Worm (Caenorhabditis elegans) whole organism, L1 larva: ENCODE measurements around the gene F33C8.4.

Experiments
- C04F5.9 ChIP-seq: sonication (generic microtip); optimal IDR thresholded peaks from 2 replicates; lab custom pipeline; 2016; ENCODE audit warnings: missing genetic modification characterization, missing compliant biosample characterization
- C34B4.2 ChIP-seq: sonication (generic microtip); optimal IDR thresholded peaks from 2 replicates; lab custom pipeline; 2017; ENCODE audit warnings: mild to moderate bottlenecking, missing genetic modification characterization, missing compliant biosample characterization
- aha-1 ChIP-seq: fragments of 150-350 bp; optimal IDR thresholded peaks from 2 replicates; lab custom pipeline; 2014; ENCODE audit warnings: missing biosample characterization, missing genetic modification characterization
- aly-2 ChIP-seq: fragments of 150-350 bp; optimal IDR thresholded peaks from 2 replicates; lab custom pipeline; 2014; ENCODE audit warnings: missing biosample characterization, missing genetic modification characterization
- ama-1 ChIP-seq: fragments of 150-350 bp; optimal IDR thresholded peaks from 2 replicates; lab custom pipeline; 2014
- blmp-1 ChIP-seq: fragments of 150-350 bp; optimal IDR thresholded peaks from 2 replicates; lab custom pipeline; 2014; ENCODE audit warnings: missing biosample characterization, missing genetic modification characterization
- ceh-8 ChIP-seq: fragments of 200-800 bp; sonication (Bioruptor generic); optimal IDR thresholded peaks from 2 replicates; lab custom pipeline; 2018; ENCODE audit warnings: mild to moderate bottlenecking, missing genetic modification characterization, moderate library complexity, missing compliant biosample characterization
- ceh-82 ChIP-seq, 3 experiments: fragments of 150-350 bp in 1 of 3; sonication (generic microtip) in 2 of 3; optimal IDR thresholded peaks; 2 replicates each; lab custom pipeline; 2014 to 2017; ENCODE audit warnings: missing biosample characterization in 3 of 3, missing genetic modification characterization in 3 of 3
- ces-1 ChIP-seq: fragments of 150-350 bp; optimal IDR thresholded peaks from 2 replicates; lab custom pipeline; 2014; ENCODE audit warnings: missing biosample characterization, missing genetic modification reagents, missing genetic modification characterization
- dpl-1 ChIP-seq, 3 experiments: fragments of 150-350 bp in 2 of 3; sonication (generic microtip) in 1 of 3; optimal IDR thresholded peaks; 2 replicates each; lab custom pipeline; 2014 to 2017; ENCODE audit warnings: missing biosample characterization in 3 of 3, missing genetic modification characterization in 3 of 3, missing genetic modification reagents in 3 of 3
- efl-1 ChIP-seq, 4 experiments: fragments of 150-350 bp; optimal IDR thresholded peaks in 3 of 4; peaks in 1 of 4; 1 replicate in 1 of 4; 2 replicates in 3 of 4; lab custom pipeline; 2014; ENCODE audit warnings: missing biosample characterization in 2 of 4, missing genetic modification characterization in 2 of 4, missing genetic modification reagents in 2 of 4
- egl-27 ChIP-seq, 2 experiments: fragments of 150-350 bp in 1 of 2; sonication (generic microtip); optimal IDR thresholded peaks; 3 replicates each; lab custom pipeline; 2017 to 2018; ENCODE audit warnings: missing biosample characterization in 2 of 2, missing genetic modification characterization in 2 of 2, missing genetic modification reagents in 2 of 2
- elt-2 ChIP-seq: sonication (generic microtip); optimal IDR thresholded peaks from 2 replicates; lab custom pipeline; 2016; ENCODE audit warnings: missing genetic modification characterization, mild to moderate bottlenecking, inconsistent platforms, missing compliant biosample characterization, missing genetic modification reagents
- elt-3 ChIP-seq, 6 experiments: fragments of 150-350 bp in 1 of 6; sonication (generic microtip); optimal IDR thresholded peaks; 2 replicates each; lab custom pipeline; 2017 to 2018; ENCODE audit warnings: missing biosample characterization in 6 of 6, missing genetic modification characterization in 6 of 6, inconsistent platforms in 1 of 6
- fkh-4 ChIP-seq: sonication (generic microtip); optimal IDR thresholded peaks from 2 replicates; lab custom pipeline; 2016; ENCODE audit warnings: missing compliant biosample characterization, missing genetic modification characterization, borderline replicate concordance
- grh-1 ChIP-seq: fragments of 200-800 bp; sonication (Bioruptor generic); IDR thresholded peaks from 2 replicates; pipeline ENCODE4 v1.3.6; 2022; ENCODE audit warnings: missing genetic modification reagents, missing genetic modification characterization, missing compliant biosample characterization
- hlh-4 ChIP-seq: sonication (generic microtip); optimal IDR thresholded peaks from 2 replicates; lab custom pipeline; 2016; ENCODE audit warnings: mild to moderate bottlenecking, missing genetic modification characterization, missing compliant biosample characterization
- irx-1 ChIP-seq: sonication (generic microtip); optimal IDR thresholded peaks from 2 replicates; lab custom pipeline; 2016; ENCODE audit warnings: missing genetic modification characterization, missing compliant biosample characterization
- isw-1 ChIP-seq: fragments of 200-800 bp; sonication (Bioruptor generic); IDR thresholded peaks from 2 replicates; pipeline ENCODE4 v1.3.6; 2022; ENCODE audit warnings: missing genetic modification characterization, missing compliant biosample characterization
- jun-1 ChIP-seq: fragments of 150-350 bp; optimal IDR thresholded peaks from 2 replicates; lab custom pipeline; 2014; ENCODE audit warnings: missing biosample characterization, missing genetic modification reagents, missing genetic modification characterization
- lin-13 ChIP-seq: fragments of 150-350 bp; optimal IDR thresholded peaks from 2 replicates; lab custom pipeline; 2014; ENCODE audit warnings: missing biosample characterization, missing genetic modification reagents, missing genetic modification characterization
- lin-14 ChIP-seq: fragments of 200-800 bp; sonication (Bioruptor generic); optimal IDR thresholded peaks from 2 replicates; lab custom pipeline; 2018; ENCODE audit warnings: mild to moderate bottlenecking, missing genetic modification characterization, moderate library complexity, missing compliant biosample characterization
- lin-35 ChIP-seq, 2 experiments: fragments of 150-350 bp; optimal IDR thresholded peaks; 2 replicates each; lab custom pipeline; 2014; ENCODE audit warnings: missing biosample characterization in 2 of 2, missing genetic modification characterization in 2 of 2, missing genetic modification reagents in 2 of 2
- lin-39 ChIP-seq: fragments of 150-350 bp; optimal IDR thresholded peaks from 2 replicates; lab custom pipeline; 2014; ENCODE audit warnings: missing biosample characterization, missing genetic modification reagents, missing genetic modification characterization
- lir-3 ChIP-seq: sonication (generic microtip); optimal IDR thresholded peaks from 2 replicates; lab custom pipeline; 2016; ENCODE audit warnings: mild to moderate bottlenecking, missing genetic modification characterization, moderate library complexity, missing compliant biosample characterization; ENCODE audit not compliant: poor library complexity
- mdl-1 ChIP-seq, 2 experiments: fragments of 150-350 bp; optimal IDR thresholded peaks; 2 replicates each; lab custom pipeline; 2014 to 2017; ENCODE audit warnings: missing biosample characterization in 2 of 2, missing genetic modification characterization in 2 of 2, inconsistent platforms in 1 of 2
- mef-2 ChIP-seq: fragments of 150-350 bp; optimal IDR thresholded peaks from 2 replicates; lab custom pipeline; 2014; ENCODE audit warnings: missing biosample characterization, missing genetic modification characterization
- nhr-19 ChIP-seq: fragments of 200-800 bp; sonication (Bioruptor generic); conservative IDR thresholded peaks from 2 replicates; pipeline ENCODE4 v1.3.6; 2022; ENCODE audit warnings: missing genetic modification characterization, missing compliant biosample characterization
- nhr-20 ChIP-seq: sonication (generic microtip); optimal IDR thresholded peaks from 2 replicates; lab custom pipeline; 2016; ENCODE audit warnings: mild to moderate bottlenecking, missing genetic modification characterization, missing compliant biosample characterization
- nhr-237 ChIP-seq: fragments of 150-350 bp; optimal IDR thresholded peaks from 2 replicates; lab custom pipeline; 2014; ENCODE audit warnings: missing biosample characterization, missing genetic modification characterization
- nhr-28 ChIP-seq: fragments of 150-350 bp; optimal IDR thresholded peaks from 2 replicates; lab custom pipeline; 2014; ENCODE audit warnings: missing biosample characterization, missing genetic modification characterization
- nhr-47 ChIP-seq: sonication (generic microtip); optimal IDR thresholded peaks from 2 replicates; lab custom pipeline; 2016; ENCODE audit warnings: mild to moderate bottlenecking, missing genetic modification characterization, moderate library complexity, missing compliant biosample characterization
- nhr-71 ChIP-seq: sonication (generic microtip); optimal IDR thresholded peaks from 2 replicates; lab custom pipeline; 2016; ENCODE audit warnings: mild to moderate bottlenecking, missing genetic modification characterization, moderate library complexity, missing compliant biosample characterization
- nhr-77 ChIP-seq: fragments of 150-350 bp; optimal IDR thresholded peaks from 2 replicates; lab custom pipeline; 2014; ENCODE audit warnings: missing biosample characterization, missing genetic modification characterization
- nhr-84 ChIP-seq: sonication (generic microtip); optimal IDR thresholded peaks from 2 replicates; lab custom pipeline; 2017; ENCODE audit warnings: missing biosample characterization, missing genetic modification characterization
- nhr-85 ChIP-seq: sonication (generic microtip); peaks from one replicate; lab custom pipeline; 2016; ENCODE audit warnings: missing genetic modification characterization, inconsistent platforms, missing compliant biosample characterization
- nhr-90 ChIP-seq: sonication (generic microtip); optimal IDR thresholded peaks from 2 replicates; lab custom pipeline; 2016; ENCODE audit warnings: mild to moderate bottlenecking, missing genetic modification characterization, missing compliant biosample characterization; ENCODE audit not compliant: poor library complexity
- pax-3 ChIP-seq: fragments of 200-800 bp; sonication (Bioruptor generic); optimal IDR thresholded peaks from 2 replicates; lab custom pipeline; 2018; ENCODE audit warnings: mild to moderate bottlenecking, missing genetic modification characterization, moderate library complexity, missing compliant biosample characterization
- rnt-1 ChIP-seq: sonication (generic microtip); optimal IDR thresholded peaks from 2 replicates; lab custom pipeline; 2016; ENCODE audit warnings: mild to moderate bottlenecking, missing genetic modification characterization, moderate library complexity, missing compliant biosample characterization
- skn-1 ChIP-seq: fragments of 150-350 bp; optimal IDR thresholded peaks from 2 replicates; lab custom pipeline; 2014; ENCODE audit warnings: missing biosample characterization, missing genetic modification characterization
- snu-23 ChIP-seq: sonication (generic microtip); optimal IDR thresholded peaks from 2 replicates; lab custom pipeline; 2016; ENCODE audit warnings: missing genetic modification characterization, missing compliant biosample characterization
- sox-4 ChIP-seq: sonication (generic microtip); optimal IDR thresholded peaks from 2 replicates; lab custom pipeline; 2016; ENCODE audit warnings: missing genetic modification characterization, missing compliant biosample characterization
- sptf-1 ChIP-seq: fragments of 150-350 bp; optimal IDR thresholded peaks from 2 replicates; lab custom pipeline; 2014; ENCODE audit warnings: missing biosample characterization, missing genetic modification characterization
- tbx-2 ChIP-seq: sonication (generic microtip); optimal IDR thresholded peaks from 2 replicates; lab custom pipeline; 2016; ENCODE audit warnings: missing genetic modification characterization, missing compliant biosample characterization
- unc-62 ChIP-seq: fragments of 150-350 bp; optimal IDR thresholded peaks from 2 replicates; lab custom pipeline; 2014; ENCODE audit warnings: missing biosample characterization, missing genetic modification reagents, missing genetic modification characterization
- unc-86 ChIP-seq: sonication (generic microtip); optimal IDR thresholded peaks from 2 replicates; lab custom pipeline; 2016; ENCODE audit warnings: missing genetic modification characterization, missing compliant biosample characterization
- zag-1 ChIP-seq: fragments of 150-350 bp; optimal IDR thresholded peaks from 2 replicates; lab custom pipeline; 2014; ENCODE audit warnings: missing biosample characterization, missing genetic modification characterization
- zip-4 ChIP-seq: fragments of 200-800 bp; sonication (Bioruptor generic); optimal IDR thresholded peaks from 2 replicates; lab custom pipeline; 2018; ENCODE audit warnings: mild to moderate bottlenecking, missing genetic modification characterization, moderate library complexity, missing compliant biosample characterization
- ztf-11 ChIP-seq, 2 experiments: sonication (generic microtip); optimal IDR thresholded peaks; 2 replicates each; lab custom pipeline; 2016 to 2017; ENCODE audit warnings: missing genetic modification characterization in 2 of 2, missing biosample characterization in 1 of 2, missing compliant biosample characterization in 1 of 2

F33C8.4 gene

ce11 chrX:14780176-14780575 is 48.1 kb downstream of the F33C8.4 start (continued):
- no peak for TF ChIP-seq isw-1 (GFP tag; lab: Robert Waterston, UW)
- no peak for TF ChIP-seq hlh-4
- no peak for TF ChIP-seq C34B4.2 (tag; lab: Kevin White, UChicago)
- no peak for TF ChIP-seq C04F5.9 (tag; lab: Kevin White, UChicago)
- TF ChIP-seq rnt-1 (tag; lab: Kevin White, UChicago): no peak
- no peak for TF ChIP-seq ztf-11 (tag; optimal IDR thresholded peaks at IDR 0.05; lab: Kevin White, UChicago)
- no peak for TF ChIP-seq nhr-84
- no peak for TF ChIP-seq nhr-237 (tag; lab: Kevin White, UChicago)
- no peak for TF ChIP-seq grh-1
- TF ChIP-seq lir-3 (tag; lab: Kevin White, UChicago): no peak
- TF ChIP-seq nhr-28: no peak
- TF ChIP-seq fkh-4 (tag; lab: Kevin White, UChicago): no peak
- TF ChIP-seq zag-1 (tag; lab: Kevin White, UChicago): no peak
- TF ChIP-seq lin-39 (tag; lab: Kevin White, UChicago): no peak
- TF ChIP-seq mdl-1 (tag; optimal IDR thresholded peaks at IDR 0.05; lab: Kevin White, UChicago): peak in 1 of 2 experiments; percentile 62
- TF ChIP-seq sptf-1 (tag; lab: Kevin White, UChicago): no peak
- TF ChIP-seq sox-4: no peak
- TF ChIP-seq ceh-82 (tag; optimal IDR thresholded peaks at IDR 0.05; lab: Kevin White, UChicago): no peak
- TF ChIP-seq jun-1 (tag; lab: Kevin White, UChicago): no peak
- peak; percentile 74 for TF ChIP-seq nhr-20 (tag; lab: Kevin White, UChicago)
- TF ChIP-seq efl-1 (optimal IDR thresholded peaks at IDR 0.05; lab: Kevin White, UChicago): no peak
- no peak for TF ChIP-seq efl-1 (GFP tag; optimal IDR thresholded peaks at IDR 0.05 in 1 of 2; lab: Kevin White, UChicago)
- no peak for TF ChIP-seq mef-2 (tag; lab: Kevin White, UChicago)
- no peak for TF ChIP-seq lin-13 (GFP tag; lab: Kevin White, UChicago)
- no peak for TF ChIP-seq ces-1 (GFP tag; lab: Kevin White, UChicago)
- no peak for TF ChIP-seq egl-27 (tag; optimal IDR thresholded peaks at IDR 0.05; lab: Kevin White, UChicago)
- peak; percentile 61 for TF ChIP-seq nhr-71
- no peak for TF ChIP-seq irx-1
- no peak for TF ChIP-seq ama-1 (lab: Kevin White, UChicago)
- TF ChIP-seq aha-1: no peak
- TF ChIP-seq blmp-1 (tag; lab: Kevin White, UChicago): peak; percentile 61
- TF ChIP-seq ceh-8 (GFP tag; lab: Kevin White, UChicago): no peak
- no peak for TF ChIP-seq aly-2 (tag; lab: Kevin White, UChicago)
- peak; percentile 18 for TF ChIP-seq skn-1 (tag; lab: Kevin White, UChicago)
- TF ChIP-seq nhr-77 (tag; lab: Kevin White, UChicago): no peak
- peak in 2 of 6 experiments; percentile 61 to 78 for TF ChIP-seq elt-3 (tag; optimal IDR thresholded peaks at IDR 0.05; lab: Kevin White, UChicago)
- TF ChIP-seq snu-23 (GFP tag; lab: Kevin White, UChicago): peak; percentile 54
- no peak for TF ChIP-seq unc-86 (tag; lab: Kevin White, UChicago)

- TF ChIP-seq lin-35 (GFP tag; optimal IDR thresholded peaks at IDR 0.05; lab: Kevin White, UChicago) (peak in 1 of 2 experiments; percentile 7), nhr-71 (peak; percentile 67), tbx-2 (tag; lab: Kevin White, UChicago) (peak; percentile 51), unc-62 (GFP tag; lab: Kevin White, UChicago) (no peak), grh-1 (0 out of 2 replicates have a peak, but pooled peaks have one; percentile 16), sox-4 (no peak), efl-1 (optimal IDR thresholded peaks at IDR 0.05; lab: Kevin White, UChicago) (no peak), efl-1 (GFP tag; optimal IDR thresholded peaks at IDR 0.05 in 1 of 2; lab: Kevin White, UChicago) (peak in 1 of 2 experiments; percentile 43), nhr-19 (GFP tag; lab: Robert Waterston, UW) (peak; percentile 38), nhr-47 (tag; lab: Kevin White, UChicago) (peak; percentile 22), nhr-90 (tag; lab: Kevin White, UChicago) (peak; percentile 59), snu-23 (GFP tag; lab: Kevin White, UChicago) (peak; percentile 34), elt-3 (tag; optimal IDR thresholded peaks at IDR 0.05; lab: Kevin White, UChicago) (peak in 1 of 6 experiments; percentile 19), nhr-20 (tag; lab: Kevin White, UChicago) (peak; percentile 72), lin-39 (tag; lab: Kevin White, UChicago) (no peak), dpl-1 (GFP tag; optimal IDR thresholded peaks at IDR 0.05; lab: Kevin White, UChicago) (peak in 1 of 3 experiments; percentile 16), ztf-11 (tag; optimal IDR thresholded peaks at IDR 0.05; lab: Kevin White, UChicago) (no peak), nhr-85 (tag; lab: Kevin White, UChicago) (peak; percentile 90), pax-3 (tag; lab: Kevin White, UChicago) (no peak), zip-4 (no peak), mdl-1 (tag; optimal IDR thresholded peaks at IDR 0.05; lab: Kevin White, UChicago) (peak in 1 of 2 experiments; percentile 47), lin-14 (peak; percentile 63), elt-2 (tag; lab: Kevin White, UChicago) (peak; percentile 70), ceh-82 (tag; optimal IDR thresholded peaks at IDR 0.05; lab: Kevin White, UChicago) (no peak)
- TF ChIP-seq, all 84 proteins: peak for 16
These were observed 51.5 kb downstream of the F33C8.4 start for ce11 chrX:14783434-14784142.
